Fruit fly (Drosophila melanogaster): Measurements from ENCODE around the gene CG32107.

CG32107 gene

DNA sequence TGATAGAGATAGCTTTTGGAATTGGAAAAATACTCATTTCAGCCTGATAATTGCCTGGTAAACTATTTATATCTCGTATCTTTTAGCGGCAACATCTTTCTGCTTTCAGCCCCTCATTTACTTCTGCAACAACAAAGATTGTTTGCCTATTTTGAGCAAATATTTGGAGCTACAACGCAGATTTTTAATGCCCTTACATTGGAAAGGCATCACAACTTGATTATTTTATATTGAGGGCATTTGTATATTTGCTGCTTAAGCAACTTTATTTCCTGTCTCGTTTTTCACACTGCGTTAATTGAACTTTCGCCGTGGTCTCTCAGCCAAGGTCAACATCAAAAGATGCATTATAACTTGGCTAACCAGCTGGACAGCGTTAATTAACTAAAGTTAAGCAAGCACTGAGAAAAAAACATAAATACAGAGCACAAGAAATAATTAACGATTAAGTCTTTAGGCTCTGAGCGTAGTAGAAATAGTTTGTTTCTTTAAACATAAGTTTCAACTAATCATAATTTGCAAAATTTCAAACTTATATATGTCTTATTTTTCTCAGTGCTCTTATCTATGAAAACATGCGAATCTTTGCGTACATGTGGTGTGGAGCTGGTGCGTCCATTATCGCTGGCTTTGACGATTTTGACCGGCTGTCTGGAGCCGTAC is 29.7 kb downstream of the CG32107 start (continued):
- peak; percentile 41 for TF ChIP-seq CG7786 (GFP tag; optimal IDR thresholded peaks at IDR 0.05)
- no peak for TF ChIP-seq lbe (GFP tag; optimal IDR thresholded peaks at IDR 0.05)
- peak; percentile 66; the same call in 2 of the 3 replicates for TF ChIP-seq dysf (GFP tag; IDR thresholded peaks at IDR 0.05)
- peak; percentile 46 to 64 for TF ChIP-seq bsh (GFP tag; optimal IDR thresholded peaks at IDR 0.05)
- no peak for TF ChIP-seq her (GFP tag; optimal IDR thresholded peaks at IDR 0.05)
- no peak for TF ChIP-seq CG10462 (GFP tag; optimal IDR thresholded peaks at IDR 0.05)
- TF ChIP-seq CG31388 (GFP tag; optimal IDR thresholded peaks at IDR 0.05): no peak
- peak; percentile 12 for TF ChIP-seq gcm2 (GFP tag; optimal IDR thresholded peaks at IDR 0.05)
- TF ChIP-seq lov (optimal IDR thresholded peaks at IDR 0.05): no peak
- no peak for TF ChIP-seq lov (GFP tag; IDR thresholded peaks at IDR 0.05)
- no peak for TF ChIP-seq pan (optimal IDR thresholded peaks at IDR 0.05)
- TF ChIP-seq pan (GFP tag; optimal IDR thresholded peaks at IDR 0.05 in 1 of 2, IDR thresholded peaks at IDR 0.05 in 1 of 2): peak in 1 of 2 experiments; percentile 69
- no peak for TF ChIP-seq da (GFP tag; optimal IDR thresholded peaks at IDR 0.05)
- peak; percentile 2 for TF ChIP-seq run (tag; optimal IDR thresholded peaks at IDR 0.05)
- no peak for TF ChIP-seq CG8290 (GFP tag; optimal IDR thresholded peaks at IDR 0.05)
- no peak for TF ChIP-seq CG8290 (tag; optimal IDR thresholded peaks at IDR 0.05)
- TF ChIP-seq BtbVII (GFP tag; optimal IDR thresholded peaks at IDR 0.05): peak; percentile 40
- peak; percentile 36; the same call in 1 of the 2 replicates for TF ChIP-seq chm (GFP tag; IDR thresholded peaks at IDR 0.05)
- peak; percentile 58 for TF ChIP-seq CoRest (tag; optimal IDR thresholded peaks at IDR 0.05)
- no peak for TF ChIP-seq mld (GFP tag; IDR thresholded peaks at IDR 0.05; ENCODE audit: partially characterized antibody)
- TF ChIP-seq BEAF-32 (GFP tag; optimal IDR thresholded peaks at IDR 0.05): no peak
- no peak for TF ChIP-seq CG12104 (GFP tag; optimal IDR thresholded peaks at IDR 0.05)
- peak; percentile 35 for TF ChIP-seq Atf-2 (GFP tag; optimal IDR thresholded peaks at IDR 0.05)
- no peak for TF ChIP-seq Hmx (GFP tag; optimal IDR thresholded peaks at IDR 0.05)
- TF ChIP-seq NK7.1 (GFP tag; optimal IDR thresholded peaks at IDR 0.05): no peak
- no peak for TF ChIP-seq MESR4 (GFP tag; optimal IDR thresholded peaks at IDR 0.05)
- no peak for TF ChIP-seq twi (tag; optimal IDR thresholded peaks at IDR 0.05)
- TF ChIP-seq CG17328 (GFP tag; IDR thresholded peaks at IDR 0.05): peak; percentile 58
- TF ChIP-seq ken (GFP tag; IDR thresholded peaks at IDR 0.05): peak; percentile 39; the same call in 1 of the 3 replicates
- TF ChIP-seq CG8281 (tag; optimal IDR thresholded peaks at IDR 0.05): no peak
- TF ChIP-seq ase (GFP tag; IDR thresholded peaks at IDR 0.05): no peak
- TF ChIP-seq Tbp (GFP tag; optimal IDR thresholded peaks at IDR 0.05): no peak
- TF ChIP-seq crol (GFP tag; IDR thresholded peaks at IDR 0.05): no peak
- TF ChIP-seq CG12659 (GFP tag; optimal IDR thresholded peaks at IDR 0.05): peak; percentile 51
- no peak; the same call in 1 of the 2 replicates for TF ChIP-seq Oaz (GFP tag; IDR thresholded peaks at IDR 0.05)
- TF ChIP-seq Dbx (GFP tag; IDR thresholded peaks at IDR 0.05): no peak
- TF ChIP-seq CG8765 (GFP tag; IDR thresholded peaks at IDR 0.05): no peak
- TF ChIP-seq CG32767 (GFP tag; IDR thresholded peaks at IDR 0.05): no peak
- TF ChIP-seq sqz (GFP tag; optimal IDR thresholded peaks at IDR 0.05): no peak
- TF ChIP-seq CG6813 (GFP tag; optimal IDR thresholded peaks at IDR 0.05): no peak
- no peak for TF ChIP-seq CG4328 (GFP tag; optimal IDR thresholded peaks at IDR 0.05)
- peak; percentile 44 for TF ChIP-seq nau (GFP tag; optimal IDR thresholded peaks at IDR 0.05)
- no peak for TF ChIP-seq CG15073 (GFP tag; optimal IDR thresholded peaks at IDR 0.05)
- TF ChIP-seq Hr39 (optimal IDR thresholded peaks at IDR 0.05): no peak
- no peak for TF ChIP-seq odd (GFP tag; optimal IDR thresholded peaks at IDR 0.05)
- TF ChIP-seq stwl (tag; optimal IDR thresholded peaks at IDR 0.05): no peak
- peak; percentile 66 for TF ChIP-seq Ada2b (GFP tag; IDR thresholded peaks at IDR 0.05)
- TF ChIP-seq nmo (GFP tag; optimal IDR thresholded peaks at IDR 0.05): peak; percentile 53
- TF ChIP-seq lab (GFP tag; optimal IDR thresholded peaks at IDR 0.05): peak; percentile 35
- peak; percentile 72 for TF ChIP-seq Med (GFP tag)
- TF ChIP-seq CG1603 (tag; optimal IDR thresholded peaks at IDR 0.05): peak; percentile 25
